Fruit fly (Drosophila melanogaster) whole organism, embryonic: Measurements from ENCODE around the gene att-ORFB.

Experiments
- CG10147 ChIP-seq: fragments of 200-800 bp; sonication (Bioruptor generic); optimal IDR thresholded peaks from 2 replicates; lab custom pipeline; 2019; ENCODE audit warnings: missing biosample characterization, mild to moderate bottlenecking, missing genetic modification characterization, moderate library complexity
- CG10209 ChIP-seq: fragments of 200-800 bp; sonication (Bioruptor generic); optimal IDR thresholded peaks from 3 replicates; lab custom pipeline; 2017; ENCODE audit warnings: missing biosample characterization, mild to moderate bottlenecking, missing genetic modification characterization, missing genetic modification reagents
- CG10431 ChIP-seq: fragments of 200-800 bp; sonication (Bioruptor generic); optimal IDR thresholded peaks from 3 replicates; lab custom pipeline; 2018; ENCODE audit warnings: missing biosample characterization, mild to moderate bottlenecking, missing genetic modification characterization
- CG10565 ChIP-seq: fragments of 200-800 bp; sonication (Bioruptor generic); optimal IDR thresholded peaks from 3 replicates; lab custom pipeline; 2016; ENCODE audit warnings: missing biosample characterization, mild to moderate bottlenecking, missing genetic modification characterization
- CG12391 ChIP-seq: fragments of 200-800 bp; sonication (Bioruptor generic); optimal IDR thresholded peaks from 3 replicates; lab custom pipeline; 2018; ENCODE audit warnings: missing biosample characterization, mild to moderate bottlenecking, missing genetic modification characterization, moderate library complexity
- CG12659 ChIP-seq: fragments of 200-800 bp; sonication (Bioruptor generic); optimal IDR thresholded peaks from 3 replicates; lab custom pipeline; 2017; ENCODE audit warnings: mild to moderate bottlenecking, missing biosample characterization, missing genetic modification reagents, missing genetic modification characterization
- CG14014 ChIP-seq: fragments of 200-800 bp; sonication (Bioruptor generic); IDR thresholded peaks from 2 replicates; pipeline ENCODE4 v1.3.6; 2022; ENCODE audit warnings: missing biosample characterization, missing genetic modification characterization
- CG17359 ChIP-seq: fragments of 200-800 bp; sonication (Bioruptor generic); optimal IDR thresholded peaks from 3 replicates; lab custom pipeline; 2018; ENCODE audit warnings: missing biosample characterization, mild to moderate bottlenecking, missing genetic modification characterization, moderate library complexity
- CG17385 ChIP-seq: fragments of 200-800 bp; sonication (Bioruptor generic); optimal IDR thresholded peaks from 3 replicates; lab custom pipeline; 2018; ENCODE audit warnings: missing biosample characterization, mild to moderate bottlenecking, missing genetic modification characterization
- CG2120 ChIP-seq: fragments of 200-800 bp; sonication (Bioruptor generic); optimal IDR thresholded peaks from 3 replicates; lab custom pipeline; 2016; ENCODE audit warnings: missing biosample characterization, missing genetic modification characterization
- CG2678 ChIP-seq: fragments of 200-800 bp; sonication (Bioruptor generic); optimal IDR thresholded peaks from 3 replicates; lab custom pipeline; 2019; ENCODE audit warnings: missing biosample characterization, mild to moderate bottlenecking, missing genetic modification characterization, moderate library complexity
- CG2712 ChIP-seq: fragments of 200-800 bp; optimal IDR thresholded peaks from 3 replicates; lab custom pipeline; 2019; ENCODE audit warnings: missing biosample characterization, mild to moderate bottlenecking, missing genetic modification characterization, moderate library complexity
- CG31388 ChIP-seq: fragments of 200-800 bp; sonication (Bioruptor generic); optimal IDR thresholded peaks from 2 replicates; lab custom pipeline; 2016; ENCODE audit warnings: missing biosample characterization, missing genetic modification characterization
- CG33557 ChIP-seq: fragments of 200-800 bp; sonication (Bioruptor generic); optimal IDR thresholded peaks from 2 replicates; lab custom pipeline; 2019; ENCODE audit warnings: missing biosample characterization, mild to moderate bottlenecking, missing genetic modification characterization, moderate library complexity
- CG3407 ChIP-seq: fragments of 200-800 bp; sonication (Bioruptor generic); optimal IDR thresholded peaks from 2 replicates; lab custom pipeline; 2018; ENCODE audit warnings: missing biosample characterization, mild to moderate bottlenecking, missing genetic modification characterization
- CG4617 ChIP-seq: fragments of 200-800 bp; sonication (Bioruptor generic); optimal IDR thresholded peaks from 3 replicates; lab custom pipeline; 2016; ENCODE audit warnings: missing biosample characterization, missing genetic modification characterization, borderline replicate concordance
- CG6175 ChIP-seq: fragments of 200-800 bp; sonication (Bioruptor generic); IDR thresholded peaks from 3 replicates; pipeline ENCODE4 v1.3.6; 2022; ENCODE audit warnings: missing biosample characterization, missing genetic modification characterization
- CG6689 ChIP-seq: fragments of 200-800 bp; sonication (Bioruptor generic); IDR thresholded peaks from 2 replicates; pipeline ENCODE4 v1.3.6; 2022; ENCODE audit warnings: missing biosample characterization, missing genetic modification characterization
- CG8089 ChIP-seq: fragments of 200-800 bp; sonication (Bioruptor generic); optimal IDR thresholded peaks from 3 replicates; lab custom pipeline; 2016; ENCODE audit warnings: missing biosample characterization, missing genetic modification characterization
- CG9437 ChIP-seq: fragments of 200-800 bp; sonication (Bioruptor generic); optimal IDR thresholded peaks from 2 replicates; lab custom pipeline; 2018; ENCODE audit warnings: missing biosample characterization, mild to moderate bottlenecking, missing genetic modification characterization
- CTCF ChIP-seq: fragments of 200-800 bp; sonication (Bioruptor generic); optimal IDR thresholded peaks from 2 replicates; lab custom pipeline; 2017; ENCODE audit warnings: missing biosample characterization, mild to moderate bottlenecking, missing genetic modification characterization, moderate library complexity
- Elba2 ChIP-seq: fragments of 200-800 bp; sonication (Bioruptor generic); optimal IDR thresholded peaks from 3 replicates; lab custom pipeline; 2016; ENCODE audit warnings: missing biosample characterization, missing genetic modification characterization
- Gsc ChIP-seq: fragments of 200-800 bp; sonication (Bioruptor generic); IDR thresholded peaks from 2 replicates; pipeline ENCODE4 v1.3.6; 2022; ENCODE audit warnings: missing biosample characterization, missing genetic modification characterization
- Jarid2 ChIP-seq: fragments of 200-800 bp; sonication (Bioruptor generic); optimal IDR thresholded peaks from 3 replicates; lab custom pipeline; 2017; ENCODE audit warnings: mild to moderate bottlenecking, missing biosample characterization, missing genetic modification reagents, missing genetic modification characterization
- Lhr ChIP-seq: fragments of 200-800 bp; sonication (Bioruptor generic); optimal IDR thresholded peaks from 3 replicates; lab custom pipeline; 2017; ENCODE audit warnings: mild to moderate bottlenecking, missing biosample characterization, missing genetic modification reagents, missing genetic modification characterization
- NC2β ChIP-seq: fragments of 200-800 bp; sonication (Bioruptor generic); optimal IDR thresholded peaks from 2 replicates; lab custom pipeline; 2016; ENCODE audit warnings: missing biosample characterization, missing genetic modification characterization
- Nf-YB ChIP-seq: fragments of 200-800 bp; sonication (Bioruptor generic); optimal IDR thresholded peaks from 3 replicates; lab custom pipeline; 2019; ENCODE audit warnings: missing biosample characterization, mild to moderate bottlenecking, missing genetic modification characterization, moderate library complexity
- Rfx ChIP-seq: fragments of 200-800 bp; sonication (Bioruptor generic); IDR thresholded peaks from 2 replicates; pipeline ENCODE4 v1.3.6; 2022; ENCODE audit warnings: missing biosample characterization, missing genetic modification characterization
- Side ChIP-seq: fragments of 200-800 bp; sonication (Bioruptor generic); optimal IDR thresholded peaks from 2 replicates; lab custom pipeline; 2016; ENCODE audit warnings: missing biosample characterization, missing genetic modification characterization
- Sox102F ChIP-seq: fragments of 200-800 bp; sonication (Bioruptor generic); optimal IDR thresholded peaks from 2 replicates; lab custom pipeline; 2018; ENCODE audit warnings: missing biosample characterization, mild to moderate bottlenecking, missing genetic modification characterization, moderate library complexity
- al ChIP-seq: fragments of 200-800 bp; sonication (Bioruptor generic); IDR thresholded peaks from 2 replicates; pipeline ENCODE4 v1.3.6; 2022; ENCODE audit warnings: missing biosample characterization, missing genetic modification characterization
- bab2 ChIP-seq: fragments of 200-800 bp; sonication (Bioruptor generic); optimal IDR thresholded peaks from 2 replicates; lab custom pipeline; 2016; ENCODE audit warnings: missing biosample characterization, missing genetic modification characterization
- croc ChIP-seq: fragments of 200-800 bp; sonication (Bioruptor generic); conservative IDR thresholded peaks from 3 replicates; pipeline ENCODE4 v1.3.6; 2022; ENCODE audit warnings: missing biosample characterization, missing genetic modification characterization
- dimm ChIP-seq: fragments of 200-800 bp; sonication (Bioruptor generic); IDR thresholded peaks from 2 replicates; pipeline ENCODE4 v1.3.6; 2022; ENCODE audit warnings: missing biosample characterization, missing genetic modification characterization
- dpn ChIP-seq, 2 experiments: fragments of 200-800 bp; sonication (Bioruptor generic); optimal IDR thresholded peaks; 3 replicates each; lab custom pipeline; 2016; ENCODE audit warnings: missing biosample characterization in 2 of 2, missing genetic modification characterization in 2 of 2
- ewg ChIP-seq: fragments of 200-800 bp; sonication (Bioruptor generic); optimal IDR thresholded peaks from 3 replicates; lab custom pipeline; 2017; ENCODE audit warnings: mild to moderate bottlenecking, missing biosample characterization, missing genetic modification reagents, missing genetic modification characterization
- gem ChIP-seq: fragments of 200-800 bp; sonication (Bioruptor generic); optimal IDR thresholded peaks from 2 replicates; lab custom pipeline; 2019; ENCODE audit warnings: missing biosample characterization, mild to moderate bottlenecking, missing genetic modification characterization, moderate library complexity
- grau ChIP-seq: fragments of 200-800 bp; optimal IDR thresholded peaks from 3 replicates; lab custom pipeline; 2019; ENCODE audit warnings: missing biosample characterization, mild to moderate bottlenecking, missing genetic modification characterization, moderate library complexity
- jigr1 ChIP-seq: fragments of 200-800 bp; sonication (Bioruptor generic); IDR thresholded peaks from 3 replicates; pipeline ENCODE4 v1.3.6; 2022; ENCODE audit warnings: missing biosample characterization, missing genetic modification characterization
- jing ChIP-seq: fragments of 200-800 bp; sonication (Bioruptor generic); optimal IDR thresholded peaks from 2 replicates; lab custom pipeline; 2018; ENCODE audit warnings: missing biosample characterization, mild to moderate bottlenecking, missing genetic modification characterization
- lola ChIP-seq, 3 experiments: fragments of >200 bp in 2 of 3; fragments of 200-800 bp in 1 of 3; sonication (Bioruptor generic) in 1 of 3; optimal IDR thresholded peaks; 2 replicates each; lab custom pipeline; 2017 to 2019; ENCODE audit warnings: missing biosample characterization in 3 of 3, missing genetic modification characterization in 3 of 3, mild to moderate bottlenecking in 1 of 3, moderate library complexity in 1 of 3
- nau ChIP-seq: fragments of 200-800 bp; sonication (Bioruptor generic); optimal IDR thresholded peaks from 3 replicates; lab custom pipeline; 2017; ENCODE audit warnings: missing biosample characterization, mild to moderate bottlenecking, missing genetic modification characterization, missing genetic modification reagents
- rib ChIP-seq: fragments of 200-800 bp; sonication (Bioruptor generic); IDR thresholded peaks from 2 replicates; pipeline ENCODE4 v1.3.6; 2022; ENCODE audit warnings: missing biosample characterization, missing genetic modification characterization
- seq ChIP-seq: fragments of 200-800 bp; sonication (Bioruptor generic); IDR thresholded peaks from 2 replicates; pipeline ENCODE4 v1.3.6; 2022; ENCODE audit warnings: missing biosample characterization, missing genetic modification characterization
- sna ChIP-seq: fragments of 200-800 bp; sonication (Bioruptor generic); IDR thresholded peaks from 2 replicates; pipeline ENCODE4 v1.3.6; 2022; ENCODE audit warnings: missing biosample characterization, missing genetic modification characterization; ENCODE audit not compliant: partially characterized antibody
- so ChIP-seq: fragments of 200-800 bp; sonication (Bioruptor generic); IDR thresholded peaks from 3 replicates; pipeline ENCODE4 v1.3.6; 2022; ENCODE audit warnings: missing biosample characterization, missing genetic modification characterization
- sqz ChIP-seq: fragments of 200-800 bp; sonication (Bioruptor generic); optimal IDR thresholded peaks from 3 replicates; lab custom pipeline; 2018; ENCODE audit warnings: missing biosample characterization, mild to moderate bottlenecking, missing genetic modification characterization
- ssp ChIP-seq: fragments of 200-800 bp; sonication (Bioruptor generic); IDR thresholded peaks from 2 replicates; pipeline ENCODE4 v1.3.6; 2022; ENCODE audit warnings: missing biosample characterization, missing genetic modification characterization
- unc-4 ChIP-seq: fragments of 200-800 bp; sonication (Bioruptor generic); IDR thresholded peaks from 2 replicates; pipeline ENCODE4 v1.3.6; 2022; ENCODE audit warnings: missing biosample characterization, missing genetic modification characterization; ENCODE audit not compliant: partially characterized antibody
- usp ChIP-seq: fragments of >200 bp; optimal IDR thresholded peaks from 2 replicates; lab custom pipeline; 2017; ENCODE audit warnings: missing biosample characterization, missing genetic modification characterization
- zen ChIP-seq: fragments of 200-800 bp; sonication (Bioruptor generic); optimal IDR thresholded peaks from 3 replicates; lab custom pipeline; 2018; ENCODE audit warnings: missing biosample characterization, mild to moderate bottlenecking, missing genetic modification characterization, moderate library complexity
- zf30C ChIP-seq: fragments of 200-800 bp; sonication (Bioruptor generic); optimal IDR thresholded peaks from 3 replicates; lab custom pipeline; 2018; ENCODE audit warnings: missing biosample characterization, mild to moderate bottlenecking, missing genetic modification characterization

The att-ORFB gene

dm6 chr3R:20573326-20573725 lies 19.1 kb upstream of the att-ORFB start (continued):
- TF ChIP-seq Jarid2 (GFP tag; lab: Kevin White, UChicago) = no peak
- TF ChIP-seq Elba2 = no peak
- TF ChIP-seq gem (tag; lab: Kevin White, UChicago) = peak; percentile 45
- TF ChIP-seq so (GFP tag; lab: Robert Waterston, UW) = no peak
- no peak for TF ChIP-seq Nf-YB (GFP tag; lab: Kevin White, UChicago)
- no peak for TF ChIP-seq CG4617 (GFP tag; lab: Kevin White, UChicago)
- TF ChIP-seq croc (GFP tag; lab: Robert Waterston, UW) = no peak
- TF ChIP-seq CG2678 (tag; lab: Kevin White, UChicago) = peak; percentile 17
- no peak for TF ChIP-seq Lhr (GFP tag; lab: Kevin White, UChicago)
- peak; percentile 6 for TF ChIP-seq CG2712 (tag; lab: Kevin White, UChicago)
- TF ChIP-seq CG3407 (GFP tag; lab: Kevin White, UChicago) = no peak
- TF ChIP-seq ewg (GFP tag; lab: Kevin White, UChicago) = no peak
- peak; percentile 25 for TF ChIP-seq CG12391 (tag; lab: Kevin White, UChicago)
- TF ChIP-seq CG6689 (GFP tag; lab: Robert Waterston, UW) = no peak
- TF ChIP-seq dpn (GFP tag; optimal IDR thresholded peaks at IDR 0.05; lab: Kevin White, UChicago) = peak in 1 of 2 experiments; percentile 30
- TF ChIP-seq nau (GFP tag; lab: Kevin White, UChicago) = no peak
- no peak for TF ChIP-seq CG12659 (GFP tag; lab: Kevin White, UChicago)
- no peak for TF ChIP-seq zf30C (GFP tag; lab: Kevin White, UChicago)
- no peak for TF ChIP-seq CG10565 (GFP tag; lab: Kevin White, UChicago)
- TF ChIP-seq usp (GFP tag; lab: Kevin White, UChicago) = no peak
- TF ChIP-seq al (GFP tag; lab: Robert Waterston, UW) = no peak
- TF ChIP-seq lola (GFP tag; optimal IDR thresholded peaks at IDR 0.05; lab: Kevin White, UChicago) = peak in 1 of 3 experiments; percentile 36
- no peak for TF ChIP-seq seq
- no peak for TF ChIP-seq CG17385 (GFP tag; lab: Kevin White, UChicago)
- TF ChIP-seq zen (tag; lab: Kevin White, UChicago) = peak; percentile 6
- peak; percentile 14 for TF ChIP-seq Sox102F
- TF ChIP-seq CG14014 (GFP tag; lab: Robert Waterston, UW) = no peak
- no peak for TF ChIP-seq Side (GFP tag; lab: Kevin White, UChicago)
- no peak for TF ChIP-seq dimm (GFP tag; lab: Robert Waterston, UW)
- no peak for TF ChIP-seq NC2β
- no peak for TF ChIP-seq jigr1
- TF ChIP-seq CG2120 (GFP tag; lab: Kevin White, UChicago) = no peak
- no peak for TF ChIP-seq sqz (GFP tag; lab: Kevin White, UChicago)
- no peak for TF ChIP-seq CG17359 (tag; lab: Kevin White, UChicago)
- no peak for TF ChIP-seq rib (GFP tag; lab: Robert Waterston, UW)
- TF ChIP-seq CG31388 (GFP tag; lab: Kevin White, UChicago) = no peak
- TF ChIP-seq CG9437 (GFP tag; lab: Kevin White, UChicago) = peak; percentile 12
- no peak for TF ChIP-seq CTCF (GFP tag; lab: Kevin White, UChicago)
- TF ChIP-seq CG10431 = no peak
- TF ChIP-seq jing (GFP tag; lab: Kevin White, UChicago) = no peak
- TF ChIP-seq ssp (GFP tag; lab: Robert Waterston, UW) = no peak
- TF ChIP-seq CG6175 = no peak
- no peak for TF ChIP-seq unc-4 (GFP tag; lab: Robert Waterston, UW)
- TF ChIP-seq CG33557 (GFP tag; lab: Kevin White, UChicago) = no peak
- no peak for TF ChIP-seq bab2 (GFP tag; lab: Kevin White, UChicago)
- no peak for TF ChIP-seq Gsc (GFP tag; lab: Robert Waterston, UW)
- TF ChIP-seq CG8089 (GFP tag; lab: Kevin White, UChicago) = no peak
- TF ChIP-seq sna (GFP tag; lab: Robert Waterston, UW) = no peak
- TF ChIP-seq CG10147 (GFP tag; lab: Kevin White, UChicago) = peak; percentile 22
- peak; percentile 90 for TF ChIP-seq grau (tag; lab: Kevin White, UChicago)
- no peak for TF ChIP-seq Rfx (GFP tag; lab: Robert Waterston, UW)
- peak; percentile 7 for TF ChIP-seq CG10209 (GFP tag; lab: Kevin White, UChicago)
